Fruit fly (Drosophila melanogaster): Measurements from ENCODE around the gene CG13727.

Gene CG13727

dm6 chr3L:17364023-17364422 is 22.9 kb upstream of the CG13727 start:
- TF ChIP-seq CG17802 (tag; optimal IDR thresholded peaks at IDR 0.05) (no peak), scrt (GFP tag; optimal IDR thresholded peaks at IDR 0.05) (no peak), pho (GFP tag; optimal IDR thresholded peaks at IDR 0.05) (no peak), Hand (GFP tag; optimal IDR thresholded peaks at IDR 0.05) (no peak), CG7271 (tag; optimal IDR thresholded peaks at IDR 0.05) (no peak), mld (GFP tag; IDR thresholded peaks at IDR 0.05; ENCODE audit: partially characterized antibody) (no peak), lilli (GFP tag; optimal IDR thresholded peaks at IDR 0.05) (no peak), CG1792 (GFP tag; optimal IDR thresholded peaks at IDR 0.05) (no peak), Stat92E (GFP tag; optimal IDR thresholded peaks at IDR 0.05) (no peak), CG7987 (GFP tag; optimal IDR thresholded peaks at IDR 0.05) (no peak), D19A (tag; optimal IDR thresholded peaks at IDR 0.05) (no peak), CG13424 (tag; optimal IDR thresholded peaks at IDR 0.05) (no peak), CG11456 (GFP tag; IDR thresholded peaks at IDR 0.05) (no peak), tap (tag; optimal IDR thresholded peaks at IDR 0.05) (peak; percentile 50), CG13624 (GFP tag; optimal IDR thresholded peaks at IDR 0.05) (no peak), CG17568 (GFP tag; optimal IDR thresholded peaks at IDR 0.05) (no peak), D19B (GFP tag; optimal IDR thresholded peaks at IDR 0.05) (no peak), crp (GFP tag; optimal IDR thresholded peaks at IDR 0.05) (no peak), Dip2 (GFP tag; IDR thresholded peaks at IDR 0.05) (no peak), ranshi (GFP tag; IDR thresholded peaks at IDR 0.05) (no peak), ac (GFP tag; optimal IDR thresholded peaks at IDR 0.05) (no peak), Oli (tag; optimal IDR thresholded peaks at IDR 0.05) (no peak), Kr (GFP tag; optimal IDR thresholded peaks at IDR 0.05) (no peak), sqz (GFP tag; optimal IDR thresholded peaks at IDR 0.05) (peak; percentile 55), CG4360 (GFP tag; IDR thresholded peaks at IDR 0.05) (peak; percentile 55; the same call in 1 of the 2 replicates), CG13894 (tag; optimal IDR thresholded peaks at IDR 0.05) (peak; percentile 14), tll (GFP tag; optimal IDR thresholded peaks at IDR 0.05) (peak in 1 of 2 experiments; percentile 62), CG9215 (GFP tag; IDR thresholded peaks at IDR 0.05) (no peak), CG2116 (GFP tag; optimal IDR thresholded peaks at IDR 0.05) (no peak), CG14050 (GFP tag; IDR thresholded peaks at IDR 0.05) (no peak), Hmr (GFP tag; optimal IDR thresholded peaks at IDR 0.05) (no peak), CG2120 (GFP tag; optimal IDR thresholded peaks at IDR 0.05) (no peak), pros (GFP tag; optimal IDR thresholded peaks at IDR 0.05) (peak; percentile 72), oc (tag; optimal IDR thresholded peaks at IDR 0.05) (peak; percentile 89), sima (GFP tag; optimal IDR thresholded peaks at IDR 0.05) (no peak), vnd (GFP tag; IDR thresholded peaks at IDR 0.05; ENCODE audit: partially characterized antibody) (0 out of 3 replicates have a peak, but pooled peaks have one; percentile 12), cg (GFP tag; optimal IDR thresholded peaks at IDR 0.05) (no peak), gt (GFP tag; IDR thresholded peaks at IDR 0.05) (no peak), CG10366 (GFP tag; IDR thresholded peaks at IDR 0.05) (no peak), CG12391 (tag; optimal IDR thresholded peaks at IDR 0.05) (no peak), CG33213 (GFP tag; optimal IDR thresholded peaks at IDR 0.05) (no peak), toy (GFP tag; IDR thresholded peaks at IDR 0.05) (no peak), CG31441 (GFP tag; IDR thresholded peaks at IDR 0.05) (no peak)

Measured in whole organism, embryonic.